Worm (Caenorhabditis elegans) whole organism, late embryonic: ENCODE data around the gene Y37D8A.26.

Experiments
- C38D4.7 ChIP-seq: fragments of 200-800 bp; sonication (Bioruptor generic); optimal IDR thresholded peaks from 2 replicates; lab custom pipeline; 2018; ENCODE audit warnings: mild to moderate bottlenecking, missing genetic modification characterization, moderate library complexity, missing compliant biosample characterization
- F13H6.1 ChIP-seq: sonication (generic microtip); optimal IDR thresholded peaks from 2 replicates; lab custom pipeline; 2016; ENCODE audit warnings: missing genetic modification characterization, missing compliant biosample characterization
- K02D7.2 ChIP-seq: sonication (generic microtip); optimal IDR thresholded peaks from 2 replicates; lab custom pipeline; 2017; ENCODE audit warnings: mild to moderate bottlenecking, missing genetic modification characterization, missing compliant biosample characterization
- T23F11.4 ChIP-seq: fragments of 200-800 bp; sonication (Bioruptor generic); optimal IDR thresholded peaks from 2 replicates; lab custom pipeline; 2018; ENCODE audit warnings: mild to moderate bottlenecking, missing genetic modification characterization, missing compliant biosample characterization
- Y22D7AL.16 ChIP-seq: sonication (generic microtip); optimal IDR thresholded peaks from 2 replicates; lab custom pipeline; 2016; ENCODE audit warnings: missing genetic modification characterization, missing compliant biosample characterization
- ahr-1 ChIP-seq: sonication (generic microtip); optimal IDR thresholded peaks from 2 replicates; lab custom pipeline; 2016; ENCODE audit warnings: missing genetic modification characterization, missing compliant biosample characterization
- ama-1 ChIP-seq: fragments of 150-350 bp; optimal IDR thresholded peaks from 2 replicates; lab custom pipeline; 2014
- ceh-18 ChIP-seq: sonication (generic microtip); optimal IDR thresholded peaks from 2 replicates; lab custom pipeline; 2016; ENCODE audit warnings: missing genetic modification characterization, missing compliant biosample characterization
- ceh-24 ChIP-seq: sonication (generic microtip); optimal IDR thresholded peaks from 2 replicates; lab custom pipeline; 2016; ENCODE audit warnings: mild to moderate bottlenecking, missing genetic modification characterization, missing compliant biosample characterization
- ceh-30 ChIP-seq: fragments of 150-350 bp; optimal IDR thresholded peaks from 2 replicates; lab custom pipeline; 2014; ENCODE audit warnings: missing biosample characterization, missing genetic modification characterization
- ceh-34 ChIP-seq: sonication (generic microtip); optimal IDR thresholded peaks from 2 replicates; lab custom pipeline; 2016; ENCODE audit warnings: mild to moderate bottlenecking, missing genetic modification characterization, missing compliant biosample characterization
- ceh-48 ChIP-seq: sonication (generic microtip); optimal IDR thresholded peaks from 2 replicates; lab custom pipeline; 2016; ENCODE audit warnings: missing genetic modification characterization, inconsistent platforms, missing compliant biosample characterization
- ceh-9 ChIP-seq: sonication (generic microtip); optimal IDR thresholded peaks from 2 replicates; lab custom pipeline; 2016; ENCODE audit warnings: mild to moderate bottlenecking, missing genetic modification characterization, inconsistent platforms, missing compliant biosample characterization
- dmd-4 ChIP-seq: sonication (generic microtip); optimal IDR thresholded peaks from 2 replicates; lab custom pipeline; 2016; ENCODE audit warnings: borderline replicate concordance, missing genetic modification characterization, missing compliant biosample characterization
- elt-2 ChIP-seq: sonication (generic microtip); optimal IDR thresholded peaks from 2 replicates; lab custom pipeline; 2016; ENCODE audit warnings: missing genetic modification reagents, missing genetic modification characterization, missing compliant biosample characterization
- eyg-1 ChIP-seq: sonication (generic microtip); optimal IDR thresholded peaks from 2 replicates; lab custom pipeline; 2016; ENCODE audit warnings: missing genotype, missing genetic modification characterization, missing compliant biosample characterization
- fax-1 ChIP-seq: sonication (generic microtip); optimal IDR thresholded peaks from 2 replicates; lab custom pipeline; 2016; ENCODE audit warnings: missing genotype, missing genetic modification characterization, missing compliant biosample characterization
- fkh-10 ChIP-seq: fragments of 150-350 bp; optimal IDR thresholded peaks from 2 replicates; lab custom pipeline; 2014; ENCODE audit warnings: missing biosample characterization, missing genetic modification reagents, missing genetic modification characterization
- fkh-6 ChIP-seq: sonication (generic microtip); optimal IDR thresholded peaks from 2 replicates; lab custom pipeline; 2016; ENCODE audit warnings: missing genetic modification characterization, missing compliant biosample characterization
- hlh-15 ChIP-seq: sonication (generic microtip); optimal IDR thresholded peaks from 2 replicates; lab custom pipeline; 2016; ENCODE audit warnings: missing genetic modification characterization, missing compliant biosample characterization
- hlh-30 ChIP-seq: sonication (generic microtip); optimal IDR thresholded peaks from 2 replicates; lab custom pipeline; 2017; ENCODE audit warnings: antibody characterized with exemption, missing genetic modification characterization, missing compliant biosample characterization; ENCODE audit not compliant: insufficient read depth
- lim-6 ChIP-seq: sonication (generic microtip); optimal IDR thresholded peaks from 2 replicates; lab custom pipeline; 2016; ENCODE audit warnings: missing genetic modification characterization, missing compliant biosample characterization
- lin-11 ChIP-seq: fragments of 200-800 bp; sonication (Bioruptor generic); optimal IDR thresholded peaks from 2 replicates; lab custom pipeline; 2018; ENCODE audit warnings: mild to moderate bottlenecking, missing genetic modification characterization, missing compliant biosample characterization
- nfya-1 ChIP-seq: sonication (generic microtip); optimal IDR thresholded peaks from 2 replicates; lab custom pipeline; 2017; ENCODE audit warnings: missing genetic modification characterization, mild to moderate bottlenecking, missing compliant biosample characterization, antibody characterized with exemption, moderate library complexity
- nhr-11 ChIP-seq: fragments of 150-350 bp; optimal IDR thresholded peaks from 2 replicates; lab custom pipeline; 2014; ENCODE audit warnings: missing biosample characterization, missing genetic modification characterization
- npax-4 ChIP-seq: sonication (generic microtip); optimal IDR thresholded peaks from 2 replicates; lab custom pipeline; 2016; ENCODE audit warnings: missing genetic modification characterization, missing compliant biosample characterization
- odd-2 ChIP-seq: sonication (generic microtip); optimal IDR thresholded peaks from 2 replicates; lab custom pipeline; 2017; ENCODE audit warnings: antibody characterized with exemption, mild to moderate bottlenecking, missing genetic modification characterization, missing compliant biosample characterization
- pros-1 ChIP-seq: fragments of 150-350 bp; optimal IDR thresholded peaks from 2 replicates; lab custom pipeline; 2014; ENCODE audit warnings: missing biosample characterization, missing genetic modification reagents, missing genetic modification characterization
- rnt-1 ChIP-seq: sonication (generic microtip); optimal IDR thresholded peaks from 2 replicates; lab custom pipeline; 2016; ENCODE audit warnings: missing genetic modification characterization, missing compliant biosample characterization
- sox-4 ChIP-seq: sonication (generic microtip); optimal IDR thresholded peaks from 2 replicates; lab custom pipeline; 2017; ENCODE audit warnings: mild to moderate bottlenecking, missing genetic modification characterization, inconsistent platforms, missing compliant biosample characterization
- syd-9 ChIP-seq: sonication (generic microtip); optimal IDR thresholded peaks from 2 replicates; lab custom pipeline; 2016; ENCODE audit warnings: mild to moderate bottlenecking, missing genetic modification characterization, moderate library complexity, missing compliant biosample characterization
- tbx-7 ChIP-seq: sonication (generic microtip); optimal IDR thresholded peaks from 2 replicates; lab custom pipeline; 2016; ENCODE audit warnings: missing genotype, missing genetic modification characterization, missing compliant biosample characterization
- ttx-3 ChIP-seq: sonication (generic microtip); optimal IDR thresholded peaks from 2 replicates; lab custom pipeline; 2016; ENCODE audit warnings: missing genetic modification reagents, missing genetic modification characterization, missing compliant biosample characterization
- unc-55 ChIP-seq: sonication (generic microtip); optimal IDR thresholded peaks from 2 replicates; lab custom pipeline; 2017; ENCODE audit warnings: missing biosample characterization, missing genetic modification reagents, missing genetic modification characterization
- unc-86 ChIP-seq: sonication (generic microtip); optimal IDR thresholded peaks from 2 replicates; lab custom pipeline; 2016; ENCODE audit warnings: missing genetic modification characterization, missing compliant biosample characterization

Y37D8A.26 gene

DNA sequence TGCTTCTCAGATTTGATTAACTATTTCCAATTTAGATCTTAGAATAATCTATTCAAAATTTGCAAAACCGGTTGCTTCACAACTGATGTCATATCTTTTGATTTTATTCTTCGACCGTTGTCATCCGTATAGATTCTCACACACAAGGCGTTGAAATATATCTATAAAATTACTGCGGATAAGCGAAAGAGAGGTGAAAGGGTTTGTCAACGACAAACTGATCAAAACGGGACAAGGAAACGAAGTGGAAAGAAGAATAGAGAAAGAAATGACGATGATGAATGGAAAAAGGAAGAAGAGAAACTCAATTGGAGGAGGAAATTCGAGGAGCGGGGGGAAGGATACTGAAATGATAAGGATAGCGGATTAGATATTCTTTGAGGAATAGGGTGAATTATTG lies 5.5 kb downstream of the Y37D8A.26 start:
- TF ChIP-seq npax-4 (tag; lab: Kevin White, UChicago) (no peak), ttx-3 (tag; lab: Kevin White, UChicago) (no peak), syd-9 (tag; lab: Kevin White, UChicago) (no peak), nhr-11 (no peak), sox-4 (tag; lab: Kevin White, UChicago) (no peak), eyg-1 (tag; lab: Kevin White, UChicago) (no peak), nfya-1 (tag; lab: Kevin White, UChicago) (no peak), ceh-48 (no peak), hlh-15 (tag; lab: Kevin White, UChicago) (no peak), ama-1 (lab: Kevin White, UChicago) (no peak)

DNA sequence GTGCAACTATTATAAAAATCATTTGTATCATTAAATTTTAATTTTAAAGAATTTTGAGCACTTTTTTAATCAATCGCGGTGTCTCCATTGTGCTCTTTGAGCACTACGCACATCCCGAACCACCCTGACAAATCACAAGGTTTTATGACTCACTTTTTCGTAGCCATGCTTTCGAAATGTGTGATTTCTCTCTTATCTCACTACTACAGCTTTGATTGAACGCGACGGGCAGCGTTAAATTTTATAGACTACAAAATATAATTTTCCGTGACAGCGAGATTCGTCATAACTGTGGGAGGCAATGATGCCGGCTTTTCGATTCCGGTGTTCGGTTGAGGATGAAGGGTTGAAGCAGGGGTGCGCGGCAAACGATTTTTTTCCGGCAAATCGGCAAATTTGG lies 6.8 kb downstream of the Y37D8A.26 start:
- TF ChIP-seq C38D4.7 (GFP tag; lab: Kevin White, UChicago) (no peak), F13H6.1 (tag; lab: Kevin White, UChicago) (no peak)

DNA sequence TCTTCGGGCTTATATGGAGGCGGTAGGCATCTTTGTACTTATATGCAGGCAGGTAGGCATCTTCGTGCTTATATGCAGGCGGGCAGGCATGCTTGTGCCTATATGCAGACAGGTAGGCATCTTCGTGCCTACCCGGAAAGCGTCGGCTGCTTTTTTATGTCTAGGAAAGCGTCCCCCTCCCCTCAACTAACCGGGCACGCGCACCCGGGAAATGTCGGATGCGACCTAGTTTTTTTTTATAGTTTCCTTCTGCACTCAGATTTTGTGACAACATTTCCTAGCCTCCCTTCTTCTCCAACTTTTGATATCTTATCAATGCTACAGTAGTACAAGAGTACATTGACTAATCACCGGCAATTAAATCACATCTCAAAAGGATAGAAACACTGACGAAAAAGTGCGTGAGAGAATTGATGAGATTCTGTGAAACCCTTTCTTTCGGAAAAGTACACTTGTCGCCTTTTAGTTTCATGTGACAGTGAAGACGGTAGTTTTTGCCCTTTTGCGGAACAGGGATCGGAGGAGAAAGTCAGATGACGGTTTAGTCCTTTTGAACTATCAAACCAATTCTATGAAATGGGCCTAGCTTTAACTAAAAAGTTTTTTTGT lies 7.4 kb downstream of the Y37D8A.26 start:
- no peak for TF ChIP-seq K02D7.2 (tag; lab: Kevin White, UChicago)

DNA sequence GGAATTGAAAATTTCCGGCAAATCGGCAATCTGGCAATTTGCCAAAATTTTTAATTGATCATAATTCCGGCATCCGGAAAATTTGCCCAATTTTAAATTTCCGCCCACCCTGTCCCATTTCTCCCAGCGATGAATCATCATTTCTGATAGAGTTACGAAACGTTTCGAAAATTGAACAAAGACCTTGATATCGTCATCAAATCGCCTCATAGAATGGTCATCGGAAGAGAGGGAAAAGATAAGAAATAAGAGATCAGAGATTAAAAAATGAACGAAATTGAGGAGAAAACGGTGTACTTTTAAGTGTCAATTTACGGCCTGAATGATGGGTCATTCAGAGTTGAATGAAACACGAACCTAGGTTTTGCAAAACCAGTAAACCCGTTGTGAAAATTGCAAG lies 8.9 kb downstream of the Y37D8A.26 start:
- TF ChIP-seq unc-55 (no peak), elt-2 (tag; lab: Kevin White, UChicago) (no peak), ceh-24 (no peak), ttx-3 (tag; lab: Kevin White, UChicago) (no peak), hlh-30 (tag; lab: Kevin White, UChicago) (no peak), fax-1 (tag; lab: Kevin White, UChicago) (no peak), rnt-1 (tag; lab: Kevin White, UChicago) (no peak), ceh-34 (no peak), npax-4 (tag; lab: Kevin White, UChicago) (no peak), ceh-30 (no peak), tbx-7 (tag; lab: Kevin White, UChicago) (no peak), eyg-1 (tag; lab: Kevin White, UChicago) (no peak), odd-2 (tag; lab: Kevin White, UChicago) (no peak)
- TF ChIP-seq, all 69 proteins: peak for 0

DNA sequence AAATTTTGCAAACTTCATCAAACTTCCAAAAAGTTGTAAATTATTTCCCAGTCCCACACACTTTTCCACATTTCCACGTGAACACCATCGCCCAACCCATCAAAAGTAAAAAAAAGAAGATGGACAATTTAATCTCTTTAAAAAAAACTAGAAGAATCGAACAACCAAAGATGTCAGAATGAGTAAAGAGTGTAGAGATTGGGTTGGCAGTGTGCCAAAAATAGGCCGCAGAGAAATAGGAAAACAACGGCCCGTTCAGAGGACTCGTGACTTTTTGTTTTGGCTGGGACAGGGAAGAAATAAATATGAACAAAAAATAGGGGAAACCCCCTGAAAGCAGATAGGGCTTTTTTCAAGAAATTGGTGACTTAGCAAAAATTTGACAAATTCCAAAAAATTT lies 13.7 kb downstream of the Y37D8A.26 start:
- TF ChIP-seq nfya-1 (tag; lab: Kevin White, UChicago) (no peak), dmd-4 (no peak), unc-86 (no peak), T23F11.4 (GFP tag; lab: Kevin White, UChicago) (no peak), tbx-7 (tag; lab: Kevin White, UChicago) (no peak), ama-1 (lab: Kevin White, UChicago) (no peak), F13H6.1 (tag; lab: Kevin White, UChicago) (no peak), lin-11 (tag; lab: Kevin White, UChicago) (no peak), fkh-10 (GFP tag; lab: Kevin White, UChicago) (no peak), pros-1 (tag; lab: Kevin White, UChicago) (no peak), ceh-18 (no peak), ceh-9 (tag; lab: Kevin White, UChicago) (no peak), lim-6 (tag; lab: Kevin White, UChicago) (no peak), rnt-1 (tag; lab: Kevin White, UChicago) (no peak), ahr-1 (no peak), Y22D7AL.16 (tag; lab: Kevin White, UChicago) (no peak), fkh-6 (tag; lab: Kevin White, UChicago) (no peak)
- TF ChIP-seq, all 69 proteins: peak for 0
